Fruit fly (Drosophila melanogaster) whole organism, embryonic: ENCODE data around the gene CG5139.

Source experiments
- Atf3 ChIP-seq: fragments of 200-800 bp; sonication (Bioruptor generic); optimal IDR thresholded peaks from 3 replicates; lab custom pipeline; 2016; ENCODE audit warnings: missing biosample characterization, missing genetic modification characterization
- BEAF-32 ChIP-seq: fragments of 200-800 bp; sonication (Bioruptor generic); optimal IDR thresholded peaks from 3 replicates; lab custom pipeline; 2017; ENCODE audit warnings: missing biosample characterization, missing genetic modification characterization, mild to moderate bottlenecking, moderate library complexity, missing genetic modification reagents
- CG11456 ChIP-seq: fragments of 200-800 bp; sonication (Bioruptor generic); IDR thresholded peaks from 3 replicates; pipeline ENCODE4 v1.3.6; 2022; ENCODE audit warnings: missing biosample characterization, missing genetic modification characterization
- CG13775 ChIP-seq: fragments of 200-800 bp; sonication (Bioruptor generic); optimal IDR thresholded peaks from 3 replicates; lab custom pipeline; 2017; ENCODE audit warnings: missing biosample characterization, mild to moderate bottlenecking, missing genetic modification characterization
- CG1647 ChIP-seq: fragments of 200-800 bp; sonication (Bioruptor generic); optimal IDR thresholded peaks from 3 replicates; lab custom pipeline; 2016; ENCODE audit warnings: missing biosample characterization, missing genetic modification characterization
- CG16779 ChIP-seq: fragments of 200-800 bp; sonication (Bioruptor generic); IDR thresholded peaks from 2 replicates; pipeline ENCODE4 v1.3.6; 2022; ENCODE audit warnings: missing biosample characterization, missing genetic modification characterization
- CG16813 ChIP-seq: fragments of 200-800 bp; sonication (Bioruptor generic); IDR thresholded peaks from 3 replicates; pipeline ENCODE4 v1.3.6; 2022; ENCODE audit warnings: missing biosample characterization, missing genetic modification characterization; ENCODE audit not compliant: partially characterized antibody
- CG18599 ChIP-seq: fragments of 200-800 bp; sonication (Bioruptor generic); optimal IDR thresholded peaks from 3 replicates; lab custom pipeline; 2017; ENCODE audit warnings: missing biosample characterization, missing genetic modification characterization, mild to moderate bottlenecking, moderate library complexity, missing genetic modification reagents
- CG2116 ChIP-seq: fragments of 200-800 bp; sonication (Bioruptor generic); optimal IDR thresholded peaks from 3 replicates; lab custom pipeline; 2018; ENCODE audit warnings: missing biosample characterization, mild to moderate bottlenecking, missing genetic modification characterization
- CG30431 ChIP-seq: fragments of 200-800 bp; sonication (Bioruptor generic); optimal IDR thresholded peaks from 2 replicates; lab custom pipeline; 2017; ENCODE audit warnings: missing biosample characterization, missing genetic modification characterization
- CG4730 ChIP-seq: fragments of 200-800 bp; sonication (Bioruptor generic); IDR thresholded peaks from 2 replicates; pipeline ENCODE4 v1.3.6; 2022; ENCODE audit warnings: missing biosample characterization, missing genetic modification characterization
- CG4820 ChIP-seq: fragments of 200-800 bp; sonication (Bioruptor generic); optimal IDR thresholded peaks from 3 replicates; lab custom pipeline; 2016; ENCODE audit warnings: missing biosample characterization, missing genetic modification characterization
- CG4854 ChIP-seq: fragments of 200-800 bp; sonication (Bioruptor generic); optimal IDR thresholded peaks from 2 replicates; lab custom pipeline; 2016; ENCODE audit warnings: missing biosample characterization, missing genetic modification characterization, inconsistent platforms
- CG6791 ChIP-seq: fragments of 200-800 bp; sonication (Bioruptor generic); IDR thresholded peaks from 3 replicates; pipeline ENCODE4 v1.3.6; 2022; ENCODE audit warnings: missing biosample characterization, missing genetic modification characterization; ENCODE audit not compliant: partially characterized antibody
- CG7745 ChIP-seq: fragments of 200-800 bp; sonication (Bioruptor generic); optimal IDR thresholded peaks from 2 replicates; lab custom pipeline; 2018; ENCODE audit warnings: missing biosample characterization, mild to moderate bottlenecking, missing genetic modification characterization, moderate library complexity
- CG7963 ChIP-seq: fragments of 200-800 bp; sonication (Bioruptor generic); IDR thresholded peaks from 3 replicates; pipeline ENCODE4 v1.3.6; 2022; ENCODE audit warnings: missing biosample characterization, missing genetic modification characterization; ENCODE audit not compliant: partially characterized antibody
- CHES-1-like ChIP-seq: fragments of 200-800 bp; sonication (Bioruptor generic); optimal IDR thresholded peaks from 2 replicates; lab custom pipeline; 2016; ENCODE audit warnings: missing biosample characterization, missing genetic modification characterization
- Doc3 ChIP-seq: fragments of 200-800 bp; sonication (Bioruptor generic); IDR thresholded peaks from 3 replicates; pipeline ENCODE4 v1.3.6; 2022; ENCODE audit warnings: missing biosample characterization, missing genetic modification characterization; ENCODE audit not compliant: partially characterized antibody
- Dref ChIP-seq: fragments of 200-800 bp; sonication (Bioruptor generic); IDR thresholded peaks from 2 replicates; pipeline ENCODE4 v1.3.6; 2022; ENCODE audit warnings: missing biosample characterization, missing genetic modification characterization
- ERR ChIP-seq: fragments of 200-800 bp; sonication (Bioruptor generic); optimal IDR thresholded peaks from 2 replicates; lab custom pipeline; 2016; ENCODE audit warnings: missing biosample characterization, missing genetic modification characterization
- Hey ChIP-seq: fragments of 200-800 bp; sonication (Bioruptor generic); optimal IDR thresholded peaks from 3 replicates; lab custom pipeline; 2018; ENCODE audit warnings: missing biosample characterization, mild to moderate bottlenecking, missing genetic modification characterization
- Hmx ChIP-seq: fragments of 200-800 bp; sonication (Bioruptor generic); optimal IDR thresholded peaks from 2 replicates; lab custom pipeline; 2016; ENCODE audit warnings: missing biosample characterization, missing genetic modification characterization
- Hr78 ChIP-seq, 2 experiments: fragments of 200-800 bp in 1 of 2; fragments of >200 bp in 1 of 2; sonication (Bioruptor generic) in 1 of 2; optimal IDR thresholded peaks; 2 replicates each; lab custom pipeline; 2017 to 2019; ENCODE audit warnings: missing biosample characterization in 2 of 2, missing genetic modification characterization in 2 of 2, mild to moderate bottlenecking in 1 of 2, moderate library complexity in 1 of 2
- Max ChIP-seq: fragments of 200-800 bp; sonication (Bioruptor generic); optimal IDR thresholded peaks from 2 replicates; lab custom pipeline; 2016; ENCODE audit warnings: missing biosample characterization, mild to moderate bottlenecking, missing genetic modification characterization
- Med ChIP-seq: fragments of 200-800 bp; sonication (Bioruptor generic); peaks from one replicate; lab custom pipeline; 2016; ENCODE audit warnings: missing biosample characterization, missing genetic modification characterization, mild to moderate bottlenecking, inconsistent platforms, moderate library complexity
- NC2β ChIP-seq: fragments of 200-800 bp; sonication (Bioruptor generic); optimal IDR thresholded peaks from 2 replicates; lab custom pipeline; 2016; ENCODE audit warnings: missing biosample characterization, missing genetic modification characterization
- Neu2 ChIP-seq: fragments of 200-800 bp; sonication (Bioruptor generic); optimal IDR thresholded peaks from 3 replicates; lab custom pipeline; 2016; ENCODE audit warnings: missing biosample characterization, missing genetic modification characterization, borderline replicate concordance
- Oaz ChIP-seq: fragments of 200-800 bp; sonication (Bioruptor generic); IDR thresholded peaks from 2 replicates; pipeline ENCODE4 v1.3.6; 2022; ENCODE audit warnings: missing biosample characterization, missing genetic modification characterization
- Side ChIP-seq: fragments of 200-800 bp; sonication (Bioruptor generic); optimal IDR thresholded peaks from 2 replicates; lab custom pipeline; 2016; ENCODE audit warnings: missing biosample characterization, missing genetic modification characterization
- amos ChIP-seq: fragments of 200-800 bp; sonication (Bioruptor generic); IDR thresholded peaks from 2 replicates; pipeline ENCODE4 v1.3.6; 2022; ENCODE audit warnings: missing biosample characterization, missing genetic modification characterization; ENCODE audit not compliant: partially characterized antibody
- cato ChIP-seq: fragments of 200-800 bp; sonication (Bioruptor generic); optimal IDR thresholded peaks from 2 replicates; lab custom pipeline; 2016; ENCODE audit warnings: missing biosample characterization, missing genetic modification characterization, borderline replicate concordance
- dm ChIP-seq: fragments of 200-800 bp; sonication (Bioruptor generic); optimal IDR thresholded peaks from 3 replicates; lab custom pipeline; 2016; ENCODE audit warnings: missing biosample characterization, missing genetic modification characterization
- eve ChIP-seq, 2 experiments: fragments of >200 bp; optimal IDR thresholded peaks; 2 replicates each; lab custom pipeline; 2017; ENCODE audit warnings: missing biosample characterization in 2 of 2, missing genetic modification characterization in 2 of 2
- ftz-f1 ChIP-seq: fragments of 200-800 bp; sonication (Bioruptor generic); optimal IDR thresholded peaks from 2 replicates; lab custom pipeline; 2016; ENCODE audit warnings: missing biosample characterization, missing genetic modification characterization
- fu2 ChIP-seq: fragments of 200-800 bp; sonication (Bioruptor generic); optimal IDR thresholded peaks from 2 replicates; lab custom pipeline; 2016; ENCODE audit warnings: missing biosample characterization, missing genetic modification characterization
- gfzf ChIP-seq: fragments of 200-800 bp; sonication (Bioruptor generic); optimal IDR thresholded peaks from 2 replicates; lab custom pipeline; 2016; ENCODE audit warnings: missing biosample characterization, mild to moderate bottlenecking, missing genetic modification characterization, moderate library complexity
- gt ChIP-seq: fragments of 200-800 bp; sonication (Bioruptor generic); IDR thresholded peaks from 2 replicates; pipeline ENCODE4 v1.3.6; 2022; ENCODE audit warnings: missing biosample characterization, missing genetic modification characterization
- hkb ChIP-seq, 2 experiments: fragments of 200-800 bp in 1 of 2; fragments of >200 bp in 1 of 2; sonication (Bioruptor generic) in 1 of 2; IDR thresholded peaks in 1 of 2; optimal IDR thresholded peaks in 1 of 2; 2 replicates each; pipeline versions ENCODE4 v1.3.6 to Lab custom; 2017 to 2022; ENCODE audit warnings: missing biosample characterization in 1 of 2, missing genetic modification characterization in 1 of 2
- inv ChIP-seq: fragments of 200-800 bp; sonication (Bioruptor generic); IDR thresholded peaks from 2 replicates; pipeline ENCODE4 v1.3.6; 2022; ENCODE audit warnings: missing biosample characterization, missing genetic modification characterization; ENCODE audit not compliant: partially characterized antibody
- pb ChIP-seq: fragments of 200-800 bp; sonication (Bioruptor generic); optimal IDR thresholded peaks from 3 replicates; lab custom pipeline; 2016; ENCODE audit warnings: missing biosample characterization, missing genetic modification characterization
- pita ChIP-seq: fragments of 200-800 bp; sonication (Bioruptor generic); optimal IDR thresholded peaks from 2 replicates; lab custom pipeline; 2017; ENCODE audit warnings: missing biosample characterization, mild to moderate bottlenecking, missing genetic modification characterization
- salm ChIP-seq: fragments of 200-800 bp; sonication (Bioruptor generic); optimal IDR thresholded peaks from 2 replicates; lab custom pipeline; 2018; ENCODE audit warnings: missing biosample characterization, mild to moderate bottlenecking, missing genetic modification characterization
- sob ChIP-seq: fragments of 200-800 bp; sonication (Bioruptor generic); IDR thresholded peaks from 2 replicates; pipeline ENCODE4 v1.3.6; 2022; ENCODE audit warnings: missing biosample characterization, missing genetic modification characterization
- tll ChIP-seq, 2 experiments: fragments of 200-800 bp in 1 of 2; fragments of >200 bp in 1 of 2; sonication (Bioruptor generic) in 1 of 2; optimal IDR thresholded peaks; 2 replicates each; lab custom pipeline; 2017 to 2019; ENCODE audit warnings: missing biosample characterization in 2 of 2, missing genetic modification characterization in 2 of 2, mild to moderate bottlenecking in 1 of 2, moderate library complexity in 1 of 2
- vnd ChIP-seq: fragments of 200-800 bp; sonication (Bioruptor generic); IDR thresholded peaks from 3 replicates; pipeline ENCODE4 v1.3.6; 2022; ENCODE audit warnings: missing biosample characterization, missing genetic modification characterization; ENCODE audit not compliant: partially characterized antibody
- zf30C ChIP-seq: fragments of 200-800 bp; sonication (Bioruptor generic); optimal IDR thresholded peaks from 3 replicates; lab custom pipeline; 2018; ENCODE audit warnings: missing biosample characterization, mild to moderate bottlenecking, missing genetic modification characterization

Gene CG5139

dm6 chr2L:1185642-1186497, 13.2 kb downstream of the CG5139 start, which contains the start of gene CG5001 (continued):
- TF ChIP-seq CG7745 (tag; lab: Kevin White, UChicago) (no peak), CG4820 (GFP tag; lab: Kevin White, UChicago) (peak; percentile 80), CG18599 (GFP tag; lab: Kevin White, UChicago) (peak; percentile 90), tll (GFP tag; optimal IDR thresholded peaks at IDR 0.05; lab: Kevin White, UChicago) (no peak), pita (GFP tag; lab: Kevin White, UChicago) (no peak), vnd (no peak), hkb (optimal IDR thresholded peaks at IDR 0.05; lab: Kevin White, UChicago) (no peak), hkb (GFP tag; IDR thresholded peaks at IDR 0.05; lab: Robert Waterston, UW) (peak; percentile 87), fu2 (GFP tag; lab: Kevin White, UChicago) (peak; percentile 33), CG16779 (peak; percentile 59; the same call in 1 of the 2 replicates), gt (peak; percentile 47; the same call in 1 of the 2 replicates), Hey (tag; lab: Kevin White, UChicago) (no peak), CG16813 (peak; percentile 35; the same call in 1 of the 3 replicates), Hmx (GFP tag; lab: Kevin White, UChicago) (peak; percentile 26), CG13775 (GFP tag; lab: Kevin White, UChicago) (peak; percentile 61), Max (GFP tag; lab: Kevin White, UChicago) (peak; percentile 70), NC2β (GFP tag; lab: Kevin White, UChicago) (peak; percentile 60), cato (GFP tag; lab: Kevin White, UChicago) (peak; percentile 54)

dm6 chr2L:1183799-1184198, 15.3 kb downstream of the CG5139 start, which contains the start of the genes CG5126 and Tgt:
Gene CG5126, minus strand, starts transcription at chr2L:1184020.
Gene Tgt, plus strand, starts transcription at chr2L:1184065.
- TF ChIP-seq Neu2 (GFP tag; lab: Kevin White, UChicago) (no peak), CG7963 (GFP tag; lab: Robert Waterston, UW) (peak; percentile 47; the same call in 2 of the 3 replicates), CG2116 (GFP tag; lab: Kevin White, UChicago) (peak; percentile 68), ERR (peak; percentile 9), gfzf (peak; percentile 80), Med (peak; percentile 60), zf30C (GFP tag; lab: Kevin White, UChicago) (no peak), CHES-1-like (GFP tag; lab: Kevin White, UChicago) (no peak), Atf3 (no peak), CG11456 (GFP tag; lab: Robert Waterston, UW) (no peak), CG4854 (no peak), Doc3 (GFP tag; lab: Robert Waterston, UW) (0 out of 3 replicates have a peak, but pooled peaks have one; percentile 36), BEAF-32 (peak; percentile 70), pb (GFP tag; lab: Kevin White, UChicago) (no peak), amos (GFP tag; lab: Robert Waterston, UW) (peak; percentile 67; the same call in 1 of the 2 replicates), Hr78 (GFP tag; optimal IDR thresholded peaks at IDR 0.05; lab: Kevin White, UChicago) (no peak), eve (GFP tag; optimal IDR thresholded peaks at IDR 0.05; lab: Kevin White, UChicago) (no peak), Oaz (0 out of 2 replicates have a peak, but pooled peaks have one; percentile 18), CG4730 (GFP tag; lab: Robert Waterston, UW) (no peak), salm (tag; lab: Kevin White, UChicago) (no peak), CG1647 (GFP tag; lab: Kevin White, UChicago) (no peak), inv (GFP tag; lab: Robert Waterston, UW) (peak; percentile 45), sob (GFP tag; lab: Robert Waterston, UW) (no peak), CG30431 (GFP tag; lab: Kevin White, UChicago) (no peak), ftz-f1 (peak; percentile 63), Side (GFP tag; lab: Kevin White, UChicago) (no peak), Dref (peak; percentile 69), dm (GFP tag; lab: Kevin White, UChicago) (peak; percentile 51), CG6791 (GFP tag; lab: Robert Waterston, UW) (peak; percentile 56; the same call in 1 of the 3 replicates)
